Fruit fly (Drosophila melanogaster) whole organism, pupa: ENCODE results near the gene CG18528.

Experiments
- CG4496 ChIP-seq: fragments of 200-800 bp; sonication (Bioruptor generic); IDR thresholded peaks from 3 replicates; pipeline ENCODE4 v1.3.6; 2022; ENCODE audit warnings: missing biosample characterization, missing genetic modification characterization
- CG8159 ChIP-seq: fragments of 200-800 bp; sonication (Bioruptor generic); optimal IDR thresholded peaks from 3 replicates; lab custom pipeline; 2018; ENCODE audit warnings: missing biosample characterization, mild to moderate bottlenecking, missing genetic modification characterization, moderate library complexity
- CG8301 ChIP-seq: fragments of 200-800 bp; sonication (Bioruptor generic); optimal IDR thresholded peaks from 2 replicates; lab custom pipeline; 2018; ENCODE audit warnings: missing biosample characterization, mild to moderate bottlenecking, missing genetic modification characterization
- D1 ChIP-seq: fragments of 200-800 bp; sonication (Bioruptor generic); optimal IDR thresholded peaks from 2 replicates; lab custom pipeline; 2018; ENCODE audit warnings: missing biosample characterization, mild to moderate bottlenecking, missing genetic modification characterization, moderate library complexity
- EcR ChIP-seq: fragments of 200-800 bp; sonication (Bioruptor generic); optimal IDR thresholded peaks from 3 replicates; lab custom pipeline; 2019; ENCODE audit warnings: missing biosample characterization, missing genetic modification characterization, mild to moderate bottlenecking, moderate library complexity, missing genetic modification reagents
- Ets98B ChIP-seq: fragments of 200-800 bp; sonication (Bioruptor generic); IDR thresholded peaks from 2 replicates; pipeline ENCODE4 v1.3.6; 2022; ENCODE audit warnings: missing biosample characterization, missing genetic modification characterization

dm6 chr3R:24319083-24319381 is 40.9 kb downstream of the CG18528 start:
- TF ChIP-seq CG8159 (tag; lab: Kevin White, UChicago) (no peak), CG8301 (tag; lab: Kevin White, UChicago) (no peak), EcR (GFP tag; lab: Kevin White, UChicago) (no peak), Ets98B (GFP tag; lab: Robert Waterston, UW) (no peak), CG4496 (GFP tag; lab: Robert Waterston, UW) (no peak), D1 (tag; lab: Kevin White, UChicago) (no peak)
